Fruit fly (Drosophila melanogaster) whole organism, adult: ENCODE data around the gene PH4alphaSG2.

ENCODE experiments used
- CG12768 ChIP-seq: fragments of 200-800 bp; sonication (Bioruptor generic); optimal IDR thresholded peaks from 2 replicates; lab custom pipeline; 2017; ENCODE audit warnings: missing biosample characterization, missing genetic modification characterization, mild to moderate bottlenecking, moderate library complexity, missing genetic modification reagents
- Mnt ChIP-seq: fragments of 200-800 bp; sonication (Bioruptor generic); optimal IDR thresholded peaks from 2 replicates; lab custom pipeline; 2016; ENCODE audit warnings: missing biosample characterization, mild to moderate bottlenecking, missing genetic modification characterization
- kay ChIP-seq: fragments of 200-800 bp; sonication (Bioruptor generic); peaks from one replicate; lab custom pipeline; 2016; ENCODE audit warnings: missing biosample characterization, missing genetic modification characterization, borderline replicate concordance

DNA sequence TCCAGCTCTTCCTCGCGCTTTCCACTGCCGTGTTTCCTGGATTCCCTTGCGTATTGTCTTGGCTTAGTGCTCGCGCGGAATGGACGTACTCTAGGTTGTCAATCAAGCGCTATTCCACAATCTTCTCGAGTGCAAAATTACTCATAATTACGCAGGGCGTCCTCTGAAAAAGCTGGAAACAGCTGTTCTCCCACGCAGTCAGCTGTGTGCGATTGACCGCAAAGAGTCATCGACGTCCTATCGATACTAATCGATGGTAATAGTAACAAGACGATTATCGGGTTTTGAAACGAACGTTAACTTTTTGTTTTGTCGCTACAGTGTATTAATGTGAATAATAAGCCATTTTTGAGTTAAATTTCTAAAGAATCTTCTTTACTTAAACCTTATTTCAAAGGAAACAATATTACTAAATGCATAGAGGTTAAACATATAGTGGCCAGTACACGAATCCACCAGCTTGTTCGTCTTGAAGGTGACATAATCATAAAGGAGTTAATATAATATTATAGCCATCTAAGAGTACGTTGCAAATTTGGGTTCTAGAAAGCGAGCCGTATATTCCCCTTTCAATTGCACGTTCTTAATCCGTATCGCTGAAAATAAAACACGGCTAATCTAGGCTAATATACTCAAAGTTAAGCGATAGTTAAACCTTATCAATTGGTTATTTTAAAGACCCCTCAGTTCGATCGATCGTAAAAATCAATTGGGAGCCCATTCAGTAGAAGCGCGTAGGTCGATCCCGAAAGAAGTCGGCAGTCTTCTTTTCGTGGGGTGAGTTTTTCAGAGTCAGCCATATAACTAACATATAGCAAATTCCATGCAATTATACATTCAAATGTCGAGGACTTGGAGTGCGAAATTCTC is 30.6 kb upstream of the PH4alphaSG2 start, which contains the start of the genes CG2224 and CDase:
- no peak for TF ChIP-seq Mnt (GFP tag; lab: Kevin White, UChicago)
- TF ChIP-seq CG12768 (GFP tag; lab: Kevin White, UChicago) = no peak
- peak; percentile 94 for TF ChIP-seq kay (GFP tag; lab: Kevin White, UChicago)
